Worm (Caenorhabditis elegans) whole organism, midembryonic: Measurements from ENCODE around the gene sbt-1.

Experiments used
- T22C8.4 ChIP-seq: fragments of 200-800 bp; sonication (Bioruptor generic); IDR thresholded peaks from 2 replicates; pipeline ENCODE4 v1.3.6; 2022; ENCODE audit warnings: missing genetic modification characterization, missing compliant biosample characterization
- flt-1 ChIP-seq: fragments of 200-800 bp; sonication (Bioruptor generic); IDR thresholded peaks from 2 replicates; pipeline ENCODE4 v1.3.6; 2022; ENCODE audit warnings: missing genetic modification characterization, missing compliant biosample characterization
- tab-1 ChIP-seq: fragments of 200-800 bp; sonication (Bioruptor generic); IDR thresholded peaks from 2 replicates; pipeline ENCODE4 v1.3.6; 2022; ENCODE audit warnings: missing genetic modification characterization, missing compliant biosample characterization
- ztf-29 ChIP-seq: fragments of 200-800 bp; sonication (Bioruptor generic); IDR thresholded peaks from 2 replicates; pipeline ENCODE4 v1.3.6; 2022; ENCODE audit warnings: missing genetic modification reagents, missing genetic modification characterization, missing compliant biosample characterization

ce11 chrV:20789105-20789504 lies 39.6 kb downstream of the sbt-1 start, which contains the start of gene tpan-1:
- TF ChIP-seq ztf-29 (GFP tag; lab: Robert Waterston, UW) (no peak), tab-1 (GFP tag; lab: Robert Waterston, UW) (no peak), flt-1 (GFP tag; lab: Robert Waterston, UW) (no peak), T22C8.4 (GFP tag; lab: Robert Waterston, UW) (no peak)
